Fruit fly (Drosophila melanogaster): Measurements from ENCODE around the gene comt.

The comt gene

DNA sequence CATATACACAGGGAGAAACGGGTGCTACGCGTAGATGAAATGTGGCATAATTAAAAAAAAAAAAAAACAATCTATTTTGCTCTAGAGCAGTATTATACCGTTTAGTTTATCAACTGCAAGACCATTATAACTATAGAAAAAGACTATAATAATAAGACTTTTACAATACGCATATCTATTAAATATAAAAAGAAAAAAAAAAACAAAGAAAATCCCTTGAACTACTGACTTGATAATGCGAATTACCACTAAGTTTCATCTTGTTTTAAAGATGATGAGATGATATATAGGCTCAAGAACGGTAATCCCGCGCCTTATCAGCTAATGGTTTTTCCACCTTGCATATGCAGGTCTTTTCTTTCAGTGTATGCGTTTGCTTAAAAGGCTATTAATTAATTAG, 48.4 kb downstream of the comt start (continued):
- TF ChIP-seq Dip3 (GFP tag; optimal IDR thresholded peaks at IDR 0.05): no peak
- no peak for TF ChIP-seq CG15696 (tag; optimal IDR thresholded peaks at IDR 0.05)
- peak in 1 of 2 experiments; percentile 4 for TF ChIP-seq dpn (GFP tag; optimal IDR thresholded peaks at IDR 0.05)
- peak; percentile 24; the same call in 1 of the 2 replicates for TF ChIP-seq slbo (GFP tag; IDR thresholded peaks at IDR 0.05)
- no peak for TF ChIP-seq Awh (GFP tag; IDR thresholded peaks at IDR 0.05)
- no peak for TF ChIP-seq zfh1 (GFP tag; IDR thresholded peaks at IDR 0.05)
- no peak for TF ChIP-seq CG3726 (GFP tag; IDR thresholded peaks at IDR 0.05)
- TF ChIP-seq grau (tag; optimal IDR thresholded peaks at IDR 0.05): peak; percentile 38
- TF ChIP-seq Tbp (GFP tag; optimal IDR thresholded peaks at IDR 0.05): no peak
- TF ChIP-seq bcd (GFP tag; optimal IDR thresholded peaks at IDR 0.05): peak; percentile 14
- TF ChIP-seq peb (GFP tag; IDR thresholded peaks at IDR 0.05): no peak
- TF ChIP-seq CG6254 (GFP tag; optimal IDR thresholded peaks at IDR 0.05): no peak
- no peak for TF ChIP-seq ac (GFP tag; optimal IDR thresholded peaks at IDR 0.05)
- TF ChIP-seq CG14710 (tag; optimal IDR thresholded peaks at IDR 0.05): no peak
- TF ChIP-seq ssp (GFP tag; IDR thresholded peaks at IDR 0.05): no peak
- TF ChIP-seq Mad (GFP tag; optimal IDR thresholded peaks at IDR 0.05): no peak
- TF ChIP-seq sim (GFP tag; IDR thresholded peaks at IDR 0.05): no peak
- TF ChIP-seq CG6813 (GFP tag; optimal IDR thresholded peaks at IDR 0.05): no peak
- no peak for TF ChIP-seq HLHmδ (GFP tag; optimal IDR thresholded peaks at IDR 0.05)
- no peak for TF ChIP-seq ems (GFP tag; optimal IDR thresholded peaks at IDR 0.05)
- TF ChIP-seq Antp (GFP tag; optimal IDR thresholded peaks at IDR 0.05): no peak
- peak; percentile 31 for TF ChIP-seq Sox100B (GFP tag; optimal IDR thresholded peaks at IDR 0.05)
- no peak for TF ChIP-seq tgo (GFP tag; IDR thresholded peaks at IDR 0.05)
- no peak for TF ChIP-seq CG7357 (GFP tag; IDR thresholded peaks at IDR 0.05)
- no peak for TF ChIP-seq CG12769 (tag; optimal IDR thresholded peaks at IDR 0.05)
- no peak for TF ChIP-seq Gug (GFP tag; IDR thresholded peaks at IDR 0.05)
- no peak for TF ChIP-seq MBD-R2 (GFP tag; IDR thresholded peaks at IDR 0.05)
- peak in 1 of 2 experiments; percentile 12 for TF ChIP-seq bsh (GFP tag; optimal IDR thresholded peaks at IDR 0.05)
- TF ChIP-seq E2f2 (GFP tag; IDR thresholded peaks at IDR 0.05): no peak
- no peak for TF ChIP-seq D (optimal IDR thresholded peaks at IDR 0.05)
- TF ChIP-seq D (GFP tag; optimal IDR thresholded peaks at IDR 0.05): no peak
- TF ChIP-seq ro (GFP tag; IDR thresholded peaks at IDR 0.05): no peak
- TF ChIP-seq pan (optimal IDR thresholded peaks at IDR 0.05): no peak
- TF ChIP-seq pan (GFP tag; optimal IDR thresholded peaks at IDR 0.05 in 1 of 2, IDR thresholded peaks at IDR 0.05 in 1 of 2): no peak
- no peak for TF ChIP-seq ewg (GFP tag; optimal IDR thresholded peaks at IDR 0.05)
- TF ChIP-seq CG6175 (GFP tag; IDR thresholded peaks at IDR 0.05): no peak
- TF ChIP-seq chn (GFP tag; optimal IDR thresholded peaks at IDR 0.05): no peak
- TF ChIP-seq schlank (tag; optimal IDR thresholded peaks at IDR 0.05): no peak
- no peak for TF ChIP-seq hth (optimal IDR thresholded peaks at IDR 0.05)
- TF ChIP-seq CG34422 (GFP tag; IDR thresholded peaks at IDR 0.05): no peak
- TF ChIP-seq scrt (GFP tag; optimal IDR thresholded peaks at IDR 0.05): no peak
- TF ChIP-seq fd64A (GFP tag; optimal IDR thresholded peaks at IDR 0.05): no peak
- TF ChIP-seq CG18619 (GFP tag; optimal IDR thresholded peaks at IDR 0.05): peak; percentile 43
- TF ChIP-seq CG6791 (GFP tag; IDR thresholded peaks at IDR 0.05; ENCODE audit: partially characterized antibody): no peak
- TF ChIP-seq CG1024 (GFP tag; IDR thresholded peaks at IDR 0.05): 0 out of 2 replicates have a peak, but pooled peaks have one; percentile 5
- TF ChIP-seq tx (GFP tag; optimal IDR thresholded peaks at IDR 0.05): no peak
- TF ChIP-seq trh (GFP tag; optimal IDR thresholded peaks at IDR 0.05): no peak
- TF ChIP-seq Taf1 (GFP tag; IDR thresholded peaks at IDR 0.05): no peak
- no peak for TF ChIP-seq CG13296 (GFP tag; optimal IDR thresholded peaks at IDR 0.05)
- no peak for TF ChIP-seq Optix (GFP tag; IDR thresholded peaks at IDR 0.05)
- TF ChIP-seq CG18599 (GFP tag; optimal IDR thresholded peaks at IDR 0.05): peak; percentile 27
- TF ChIP-seq CG15514 (GFP tag; optimal IDR thresholded peaks at IDR 0.05): no peak
- no peak for TF ChIP-seq H15 (GFP tag; IDR thresholded peaks at IDR 0.05)
